Fruit fly (Drosophila melanogaster) whole organism, embryonic: ENCODE results near the gene CG33966.

Source experiments
- Adf1 ChIP-seq: fragments of 200-800 bp; sonication (Bioruptor generic); IDR thresholded peaks from 2 replicates; pipeline ENCODE4 v1.3.6; 2022; ENCODE audit warnings: missing biosample characterization, missing genetic modification characterization
- Atf6 ChIP-seq: fragments of 200-800 bp; sonication (Bioruptor generic); IDR thresholded peaks from 2 replicates; pipeline ENCODE4 v1.3.6; 2022; ENCODE audit warnings: missing biosample characterization, missing genetic modification characterization
- B-H2 ChIP-seq: fragments of 200-800 bp; sonication (Bioruptor generic); optimal IDR thresholded peaks from 2 replicates; lab custom pipeline; 2018; ENCODE audit warnings: missing biosample characterization, mild to moderate bottlenecking, missing genetic modification characterization
- CG10147 ChIP-seq: fragments of 200-800 bp; sonication (Bioruptor generic); optimal IDR thresholded peaks from 2 replicates; lab custom pipeline; 2019; ENCODE audit warnings: missing biosample characterization, mild to moderate bottlenecking, missing genetic modification characterization, moderate library complexity
- CG10274 ChIP-seq: fragments of 200-800 bp; sonication (Bioruptor generic); optimal IDR thresholded peaks from 3 replicates; lab custom pipeline; 2017; ENCODE audit warnings: missing biosample characterization, mild to moderate bottlenecking, missing genetic modification characterization
- CG10959 ChIP-seq: fragments of 200-800 bp; sonication (Bioruptor generic); IDR thresholded peaks from 2 replicates; pipeline ENCODE4 v1.3.6; 2022; ENCODE audit warnings: missing biosample characterization, missing genetic modification characterization
- CG11398 ChIP-seq: fragments of 200-800 bp; sonication (Bioruptor generic); optimal IDR thresholded peaks from 2 replicates; lab custom pipeline; 2016; ENCODE audit warnings: missing biosample characterization, missing genetic modification characterization
- CG11504 ChIP-seq: fragments of 200-800 bp; sonication (Bioruptor generic); optimal IDR thresholded peaks from 3 replicates; lab custom pipeline; 2019; ENCODE audit warnings: missing biosample characterization, mild to moderate bottlenecking, missing genetic modification characterization, moderate library complexity
- CG11696 ChIP-seq: fragments of 200-800 bp; sonication (Bioruptor generic); IDR thresholded peaks from 2 replicates; pipeline ENCODE4 v1.3.6; 2022; ENCODE audit warnings: missing biosample characterization, missing genetic modification characterization
- CG14014 ChIP-seq: fragments of 200-800 bp; sonication (Bioruptor generic); IDR thresholded peaks from 2 replicates; pipeline ENCODE4 v1.3.6; 2022; ENCODE audit warnings: missing biosample characterization, missing genetic modification characterization
- CG16863 ChIP-seq: fragments of 200-800 bp; sonication (Bioruptor generic); optimal IDR thresholded peaks from 3 replicates; lab custom pipeline; 2016; ENCODE audit warnings: missing biosample characterization, missing genetic modification characterization
- CG1792 ChIP-seq: fragments of 200-800 bp; sonication (Bioruptor generic); optimal IDR thresholded peaks from 2 replicates; lab custom pipeline; 2016; ENCODE audit warnings: missing biosample characterization, missing genetic modification characterization
- CG2120 ChIP-seq: fragments of 200-800 bp; sonication (Bioruptor generic); optimal IDR thresholded peaks from 3 replicates; lab custom pipeline; 2016; ENCODE audit warnings: missing biosample characterization, missing genetic modification characterization
- CG2678 ChIP-seq: fragments of 200-800 bp; sonication (Bioruptor generic); optimal IDR thresholded peaks from 3 replicates; lab custom pipeline; 2019; ENCODE audit warnings: missing biosample characterization, mild to moderate bottlenecking, missing genetic modification characterization, moderate library complexity
- CG2875 ChIP-seq: fragments of 200-800 bp; sonication (Bioruptor generic); optimal IDR thresholded peaks from 2 replicates; lab custom pipeline; 2017; ENCODE audit warnings: missing biosample characterization, mild to moderate bottlenecking, missing genetic modification characterization, missing genetic modification reagents
- CG31441 ChIP-seq: fragments of 200-800 bp; sonication (Bioruptor generic); IDR thresholded peaks from 2 replicates; pipeline ENCODE4 v1.3.6; 2022; ENCODE audit warnings: missing biosample characterization, missing genetic modification characterization
- CG3281 ChIP-seq: fragments of 200-800 bp; sonication (Bioruptor generic); optimal IDR thresholded peaks from 3 replicates; lab custom pipeline; 2017; ENCODE audit warnings: missing biosample characterization, mild to moderate bottlenecking, missing genetic modification characterization
- CG4730 ChIP-seq: fragments of 200-800 bp; sonication (Bioruptor generic); IDR thresholded peaks from 2 replicates; pipeline ENCODE4 v1.3.6; 2022; ENCODE audit warnings: missing biosample characterization, missing genetic modification characterization
- CG4820 ChIP-seq: fragments of 200-800 bp; sonication (Bioruptor generic); optimal IDR thresholded peaks from 3 replicates; lab custom pipeline; 2016; ENCODE audit warnings: missing biosample characterization, missing genetic modification characterization
- CG6683 ChIP-seq: fragments of 200-800 bp; sonication (Bioruptor generic); optimal IDR thresholded peaks from 2 replicates; lab custom pipeline; 2017; ENCODE audit warnings: missing biosample characterization, mild to moderate bottlenecking, missing genetic modification characterization, missing genetic modification reagents
- CG6765 ChIP-seq: fragments of 200-800 bp; sonication (Bioruptor generic); optimal IDR thresholded peaks from 3 replicates; lab custom pipeline; 2017; ENCODE audit warnings: missing biosample characterization, mild to moderate bottlenecking, missing genetic modification characterization
- CG6813 ChIP-seq: fragments of 200-800 bp; sonication (Bioruptor generic); optimal IDR thresholded peaks from 2 replicates; lab custom pipeline; 2017; ENCODE audit warnings: missing biosample characterization, missing genetic modification characterization, mild to moderate bottlenecking, moderate library complexity, missing genetic modification reagents
- CG6854 ChIP-seq: fragments of 200-800 bp; sonication (Bioruptor generic); optimal IDR thresholded peaks from 3 replicates; lab custom pipeline; 2017; ENCODE audit warnings: missing biosample characterization, mild to moderate bottlenecking, missing genetic modification characterization
- CG9727 ChIP-seq: fragments of 200-800 bp; sonication (Bioruptor generic); optimal IDR thresholded peaks from 3 replicates; lab custom pipeline; 2017; ENCODE audit warnings: missing biosample characterization, mild to moderate bottlenecking, missing genetic modification characterization
- D ChIP-seq, 2 experiments: fragments of 200-800 bp in 1 of 2; fragments of >200 bp in 1 of 2; sonication (Bioruptor generic) in 1 of 2; optimal IDR thresholded peaks; 2 replicates in 1 of 2; 3 replicates in 1 of 2; lab custom pipeline; 2017; ENCODE audit warnings: mild to moderate bottlenecking in 1 of 2, missing biosample characterization in 1 of 2, missing genetic modification characterization in 1 of 2, missing genetic modification reagents in 1 of 2
- D19B ChIP-seq: fragments of 200-800 bp; sonication (Bioruptor generic); optimal IDR thresholded peaks from 2 replicates; lab custom pipeline; 2017; ENCODE audit warnings: missing biosample characterization, mild to moderate bottlenecking, missing genetic modification characterization
- Eip74EF ChIP-seq, 2 experiments: fragments of 200-800 bp in 1 of 2; fragments of >200 bp in 1 of 2; sonication (Bioruptor generic) in 1 of 2; optimal IDR thresholded peaks; 2 replicates each; lab custom pipeline; 2017 to 2019; ENCODE audit warnings: missing biosample characterization in 2 of 2, missing genetic modification characterization in 2 of 2, mild to moderate bottlenecking in 1 of 2, moderate library complexity in 1 of 2
- HLH4C ChIP-seq: fragments of 200-800 bp; sonication (Bioruptor generic); IDR thresholded peaks from 3 replicates; pipeline ENCODE4 v1.3.6; 2022; ENCODE audit warnings: missing biosample characterization, missing genetic modification characterization; ENCODE audit not compliant: partially characterized antibody
- HLH54F ChIP-seq: fragments of 200-800 bp; sonication (Bioruptor generic); optimal IDR thresholded peaks from 3 replicates; lab custom pipeline; 2016; ENCODE audit warnings: missing biosample characterization, missing genetic modification characterization
- Hand ChIP-seq: fragments of 200-800 bp; sonication (Bioruptor generic); optimal IDR thresholded peaks from 2 replicates; lab custom pipeline; 2017; ENCODE audit warnings: mild to moderate bottlenecking, missing biosample characterization, missing genetic modification reagents, missing genetic modification characterization
- Pdp1 ChIP-seq, 2 experiments: fragments of 200-800 bp; sonication (Bioruptor generic); optimal IDR thresholded peaks; 3 replicates each; lab custom pipeline; 2016; ENCODE audit warnings: missing biosample characterization in 2 of 2, missing genetic modification characterization in 2 of 2, mild to moderate bottlenecking in 1 of 2, moderate library complexity in 1 of 2
- Ssrp ChIP-seq: fragments of 200-800 bp; sonication (Bioruptor generic); optimal IDR thresholded peaks from 2 replicates; lab custom pipeline; 2018; ENCODE audit warnings: missing biosample characterization, mild to moderate bottlenecking, missing genetic modification characterization, moderate library complexity
- bab2 ChIP-seq: fragments of 200-800 bp; sonication (Bioruptor generic); optimal IDR thresholded peaks from 2 replicates; lab custom pipeline; 2016; ENCODE audit warnings: missing biosample characterization, missing genetic modification characterization
- fd96Cb ChIP-seq: fragments of 200-800 bp; sonication (Bioruptor generic); optimal IDR thresholded peaks from 2 replicates; lab custom pipeline; 2018; ENCODE audit warnings: missing biosample characterization, mild to moderate bottlenecking, missing genetic modification characterization, moderate library complexity
- gem ChIP-seq: fragments of 200-800 bp; sonication (Bioruptor generic); optimal IDR thresholded peaks from 2 replicates; lab custom pipeline; 2019; ENCODE audit warnings: missing biosample characterization, mild to moderate bottlenecking, missing genetic modification characterization, moderate library complexity
- grau ChIP-seq: fragments of 200-800 bp; optimal IDR thresholded peaks from 3 replicates; lab custom pipeline; 2019; ENCODE audit warnings: missing biosample characterization, mild to moderate bottlenecking, missing genetic modification characterization, moderate library complexity
- her ChIP-seq: fragments of 200-800 bp; sonication (Bioruptor generic); optimal IDR thresholded peaks from 2 replicates; lab custom pipeline; 2016; ENCODE audit warnings: missing biosample characterization, missing genetic modification characterization
- hth ChIP-seq: fragments of >200 bp; optimal IDR thresholded peaks from 2 replicates; lab custom pipeline; 2017; ENCODE audit warnings: inconsistent platforms
- kah ChIP-seq: fragments of 200-800 bp; sonication (Bioruptor generic); optimal IDR thresholded peaks from 2 replicates; lab custom pipeline; 2018; ENCODE audit warnings: missing biosample characterization, mild to moderate bottlenecking, missing genetic modification characterization
- lilli ChIP-seq: fragments of 200-800 bp; sonication (Bioruptor generic); optimal IDR thresholded peaks from 3 replicates; lab custom pipeline; 2016; ENCODE audit warnings: missing biosample characterization, missing genetic modification characterization
- lola ChIP-seq, 3 experiments: fragments of >200 bp in 2 of 3; fragments of 200-800 bp in 1 of 3; sonication (Bioruptor generic) in 1 of 3; optimal IDR thresholded peaks; 2 replicates each; lab custom pipeline; 2017 to 2019; ENCODE audit warnings: missing biosample characterization in 3 of 3, missing genetic modification characterization in 3 of 3, mild to moderate bottlenecking in 1 of 3, moderate library complexity in 1 of 3
- nerfin-1 ChIP-seq: fragments of 200-800 bp; sonication (Bioruptor generic); optimal IDR thresholded peaks from 3 replicates; lab custom pipeline; 2019; ENCODE audit warnings: missing biosample characterization, mild to moderate bottlenecking, missing genetic modification characterization, moderate library complexity
- pfk ChIP-seq: fragments of 200-800 bp; sonication (Bioruptor generic); optimal IDR thresholded peaks from 2 replicates; lab custom pipeline; 2018; ENCODE audit warnings: missing biosample characterization, mild to moderate bottlenecking, missing genetic modification characterization, moderate library complexity
- ranshi ChIP-seq: fragments of 200-800 bp; sonication (Bioruptor generic); IDR thresholded peaks from 2 replicates; pipeline ENCODE4 v1.3.6; 2022; ENCODE audit warnings: missing biosample characterization, missing genetic modification characterization
- toy ChIP-seq: fragments of 200-800 bp; sonication (Bioruptor generic); IDR thresholded peaks from 2 replicates; pipeline ENCODE4 v1.3.6; 2022; ENCODE audit warnings: missing biosample characterization, missing genetic modification characterization
- twi ChIP-seq: fragments of 200-800 bp; optimal IDR thresholded peaks from 2 replicates; lab custom pipeline; 2019; ENCODE audit warnings: missing biosample characterization, mild to moderate bottlenecking, missing genetic modification characterization, moderate library complexity
- vfl ChIP-seq: fragments of 200-800 bp; sonication (Bioruptor generic); optimal IDR thresholded peaks from 2 replicates; lab custom pipeline; 2016; ENCODE audit warnings: missing biosample characterization, missing genetic modification characterization

Gene CG33966

DNA sequence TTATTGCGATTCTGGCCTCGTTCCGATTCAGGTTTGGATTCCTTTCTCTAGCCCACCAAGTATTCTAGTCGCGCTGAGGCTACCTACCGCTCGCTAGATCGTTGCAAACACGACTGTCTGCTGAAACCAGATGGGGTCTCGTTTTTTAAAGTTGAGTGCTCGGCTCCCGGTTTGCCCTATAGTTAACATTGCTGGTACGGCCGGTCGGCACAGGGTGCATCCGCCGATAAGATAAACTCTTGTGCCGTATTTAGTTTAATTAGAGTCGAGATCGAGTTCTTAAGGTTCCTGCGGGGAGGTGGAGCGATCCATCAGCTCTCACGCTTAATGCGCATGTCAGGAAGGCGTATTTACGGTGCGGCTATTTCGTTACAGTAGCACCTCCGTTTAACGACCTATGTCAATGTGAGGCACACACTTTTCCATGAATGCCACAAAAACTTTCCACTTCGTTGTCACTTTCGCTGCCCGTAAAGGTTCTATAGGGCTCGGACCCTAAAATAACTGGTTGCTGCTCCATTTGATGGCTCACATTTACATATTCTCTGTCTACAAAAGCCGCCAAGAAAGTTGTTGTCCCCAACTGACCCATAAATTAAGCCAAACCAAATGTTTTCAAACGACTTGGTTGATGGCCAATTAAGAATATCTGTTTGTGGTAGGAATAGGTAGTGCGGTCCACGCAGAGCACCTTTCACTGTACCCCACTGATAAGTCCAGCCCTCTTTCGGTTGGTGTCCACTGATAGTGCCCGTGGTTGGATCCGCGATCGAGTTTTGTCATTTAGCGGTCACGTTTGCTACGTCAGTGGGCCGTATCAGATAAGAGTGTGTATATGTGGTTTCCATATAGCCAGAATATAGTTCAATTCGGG is 29.0 kb upstream of the CG33966 start, which contains the start of gene CG9119 (continued):
- TF ChIP-seq D19B (GFP tag; lab: Kevin White, UChicago) (peak; percentile 69), CG2875 (no peak), CG10147 (GFP tag; lab: Kevin White, UChicago) (peak; percentile 68), D (optimal IDR thresholded peaks at IDR 0.05; lab: Kevin White, UChicago) (no peak), D (GFP tag; optimal IDR thresholded peaks at IDR 0.05; lab: Kevin White, UChicago) (peak; percentile 48), Hand (peak; percentile 75), twi (tag; lab: Kevin White, UChicago) (peak; percentile 51), CG6813 (peak; percentile 60), ranshi (no peak; the same call in 1 of the 2 replicates), CG1792 (GFP tag; lab: Kevin White, UChicago) (peak; percentile 34), CG10959 (0 out of 2 replicates have a peak, but pooled peaks have one; percentile 28), lilli (GFP tag; lab: Kevin White, UChicago) (peak; percentile 72), CG3281 (GFP tag; lab: Kevin White, UChicago) (peak; percentile 81), CG11398 (GFP tag; lab: Kevin White, UChicago) (no peak), CG16863 (GFP tag; lab: Kevin White, UChicago) (peak; percentile 58), bab2 (GFP tag; lab: Kevin White, UChicago) (peak; percentile 37), CG6765 (GFP tag; lab: Kevin White, UChicago) (peak; percentile 1), lola (GFP tag; optimal IDR thresholded peaks at IDR 0.05; lab: Kevin White, UChicago) (peak in 1 of 3 experiments; percentile 44), Eip74EF (GFP tag; optimal IDR thresholded peaks at IDR 0.05; lab: Kevin White, UChicago) (peak in 1 of 2 experiments; percentile 45), pfk (no peak), her (GFP tag; lab: Kevin White, UChicago) (peak; percentile 65), CG4820 (GFP tag; lab: Kevin White, UChicago) (peak; percentile 33), CG14014 (GFP tag; lab: Robert Waterston, UW) (peak; percentile 55; the same call in 1 of the 2 replicates), toy (no peak), grau (tag; lab: Kevin White, UChicago) (peak; percentile 95), Ssrp (tag; lab: Kevin White, UChicago) (peak; percentile 59), CG11696 (GFP tag; lab: Robert Waterston, UW) (no peak), CG9727 (peak; percentile 69), CG10274 (GFP tag; lab: Kevin White, UChicago) (peak; percentile 55), CG2120 (GFP tag; lab: Kevin White, UChicago) (peak; percentile 87), Adf1 (0 out of 2 replicates have a peak, but pooled peaks have one; percentile 7), CG4730 (GFP tag; lab: Robert Waterston, UW) (0 out of 2 replicates have a peak, but pooled peaks have one; percentile 36), HLH54F (peak; percentile 64), CG6683 (GFP tag; lab: Kevin White, UChicago) (peak; percentile 54), HLH4C (GFP tag; lab: Robert Waterston, UW) (no peak), CG11504 (tag; lab: Kevin White, UChicago) (peak; percentile 75), Pdp1 (GFP tag; optimal IDR thresholded peaks at IDR 0.05; lab: Kevin White, UChicago) (peak; percentile 42 to 66), CG6854 (GFP tag; lab: Kevin White, UChicago) (no peak), nerfin-1 (tag; lab: Kevin White, UChicago) (peak; percentile 59), hth (lab: Kevin White, UChicago) (no peak), B-H2 (GFP tag; lab: Kevin White, UChicago) (peak; percentile 19), Atf6 (GFP tag; lab: Robert Waterston, UW) (peak; percentile 74), vfl (GFP tag; lab: Kevin White, UChicago) (peak; percentile 48), gem (peak; percentile 74), CG2678 (tag; lab: Kevin White, UChicago) (peak; percentile 85), CG31441 (GFP tag; lab: Robert Waterston, UW) (peak; percentile 61; the same call in 1 of the 2 replicates), kah (no peak), fd96Cb (tag; lab: Kevin White, UChicago) (peak; percentile 48)
